Worm (Caenorhabditis elegans) whole organism, L1 larva: ENCODE results near the gene B0361.4.
A peak's percentile ranks its signal among the peaks of the same experiment; 100 is the strongest.

Source experiments
- C34B4.2 ChIP-seq: sonication (generic microtip); optimal IDR thresholded peaks from 2 replicates; lab custom pipeline; 2017; ENCODE audit warnings: mild to moderate bottlenecking, missing genetic modification characterization, missing compliant biosample characterization
- F16B12.6 ChIP-seq: fragments of 150-350 bp; optimal IDR thresholded peaks from 2 replicates; lab custom pipeline; 2014; ENCODE audit warnings: missing biosample characterization, missing genetic modification characterization
- Y116A8C.19 ChIP-seq: sonication (generic microtip); optimal IDR thresholded peaks from 2 replicates; lab custom pipeline; 2016; ENCODE audit warnings: missing compliant biosample characterization, missing genetic modification characterization, borderline replicate concordance
- aha-1 ChIP-seq: fragments of 150-350 bp; optimal IDR thresholded peaks from 2 replicates; lab custom pipeline; 2014; ENCODE audit warnings: missing biosample characterization, missing genetic modification characterization
- aly-2 ChIP-seq: fragments of 150-350 bp; optimal IDR thresholded peaks from 2 replicates; lab custom pipeline; 2014; ENCODE audit warnings: missing biosample characterization, missing genetic modification characterization
- blmp-1 ChIP-seq: fragments of 150-350 bp; optimal IDR thresholded peaks from 2 replicates; lab custom pipeline; 2014; ENCODE audit warnings: missing biosample characterization, missing genetic modification characterization
- ceh-63 ChIP-seq: fragments of 200-800 bp; sonication (Bioruptor generic); optimal IDR thresholded peaks from 2 replicates; lab custom pipeline; 2018; ENCODE audit warnings: mild to moderate bottlenecking, missing genetic modification characterization, missing compliant biosample characterization
- ceh-82 ChIP-seq, 3 experiments: fragments of 150-350 bp in 1 of 3; sonication (generic microtip) in 2 of 3; optimal IDR thresholded peaks; 2 replicates each; lab custom pipeline; 2014 to 2017; ENCODE audit warnings: missing biosample characterization in 3 of 3, missing genetic modification characterization in 3 of 3
- ces-1 ChIP-seq: fragments of 150-350 bp; optimal IDR thresholded peaks from 2 replicates; lab custom pipeline; 2014; ENCODE audit warnings: missing biosample characterization, missing genetic modification reagents, missing genetic modification characterization
- dpl-1 ChIP-seq, 3 experiments: fragments of 150-350 bp in 2 of 3; sonication (generic microtip) in 1 of 3; optimal IDR thresholded peaks; 2 replicates each; lab custom pipeline; 2014 to 2017; ENCODE audit warnings: missing biosample characterization in 3 of 3, missing genetic modification characterization in 3 of 3, missing genetic modification reagents in 3 of 3
- dsc-1 ChIP-seq: sonication (generic microtip); optimal IDR thresholded peaks from 2 replicates; lab custom pipeline; 2016; ENCODE audit warnings: mild to moderate bottlenecking, missing genetic modification characterization, missing compliant biosample characterization
- efl-1 ChIP-seq, 4 experiments: fragments of 150-350 bp; optimal IDR thresholded peaks in 3 of 4; peaks in 1 of 4; 1 replicate in 1 of 4; 2 replicates in 3 of 4; lab custom pipeline; 2014; ENCODE audit warnings: missing biosample characterization in 2 of 4, missing genetic modification characterization in 2 of 4, missing genetic modification reagents in 2 of 4
- elt-3 ChIP-seq, 6 experiments: fragments of 150-350 bp in 1 of 6; sonication (generic microtip); optimal IDR thresholded peaks; 2 replicates each; lab custom pipeline; 2017 to 2018; ENCODE audit warnings: missing biosample characterization in 6 of 6, missing genetic modification characterization in 6 of 6, inconsistent platforms in 1 of 6
- ets-5 ChIP-seq: fragments of 200-800 bp; sonication (Bioruptor generic); IDR thresholded peaks from 2 replicates; pipeline ENCODE4 v1.3.6; 2022; ENCODE audit warnings: missing genetic modification characterization, missing compliant biosample characterization
- fkh-8 ChIP-seq: sonication (generic microtip); optimal IDR thresholded peaks from 2 replicates; lab custom pipeline; 2016; ENCODE audit warnings: mild to moderate bottlenecking, missing genetic modification characterization, missing compliant biosample characterization
- fos-1 ChIP-seq: fragments of 150-350 bp; optimal IDR thresholded peaks from 2 replicates; lab custom pipeline; 2014; ENCODE audit warnings: missing biosample characterization, missing genetic modification characterization
- hlh-17 ChIP-seq: fragments of 200-800 bp; sonication (Bioruptor generic); optimal IDR thresholded peaks from 2 replicates; lab custom pipeline; 2018; ENCODE audit warnings: missing genetic modification characterization, mild to moderate bottlenecking, missing compliant biosample characterization, moderate library complexity, borderline replicate concordance
- hlh-4 ChIP-seq: sonication (generic microtip); optimal IDR thresholded peaks from 2 replicates; lab custom pipeline; 2016; ENCODE audit warnings: mild to moderate bottlenecking, missing genetic modification characterization, missing compliant biosample characterization
- hpl-2 ChIP-seq: fragments of 150-350 bp; optimal IDR thresholded peaks from 2 replicates; lab custom pipeline; 2014; ENCODE audit warnings: missing biosample characterization, missing genetic modification reagents, missing genetic modification characterization
- irx-1 ChIP-seq: sonication (generic microtip); optimal IDR thresholded peaks from 2 replicates; lab custom pipeline; 2016; ENCODE audit warnings: missing genetic modification characterization, missing compliant biosample characterization
- isw-1 ChIP-seq: fragments of 200-800 bp; sonication (Bioruptor generic); IDR thresholded peaks from 2 replicates; pipeline ENCODE4 v1.3.6; 2022; ENCODE audit warnings: missing genetic modification characterization, missing compliant biosample characterization
- jun-1 ChIP-seq: fragments of 150-350 bp; optimal IDR thresholded peaks from 2 replicates; lab custom pipeline; 2014; ENCODE audit warnings: missing biosample characterization, missing genetic modification reagents, missing genetic modification characterization
- lin-13 ChIP-seq: fragments of 150-350 bp; optimal IDR thresholded peaks from 2 replicates; lab custom pipeline; 2014; ENCODE audit warnings: missing biosample characterization, missing genetic modification reagents, missing genetic modification characterization
- lin-35 ChIP-seq, 2 experiments: fragments of 150-350 bp; optimal IDR thresholded peaks; 2 replicates each; lab custom pipeline; 2014; ENCODE audit warnings: missing biosample characterization in 2 of 2, missing genetic modification characterization in 2 of 2, missing genetic modification reagents in 2 of 2
- lin-39 ChIP-seq: fragments of 150-350 bp; optimal IDR thresholded peaks from 2 replicates; lab custom pipeline; 2014; ENCODE audit warnings: missing biosample characterization, missing genetic modification reagents, missing genetic modification characterization
- mab-9 ChIP-seq: fragments of 200-800 bp; sonication (Bioruptor generic); IDR thresholded peaks from 2 replicates; pipeline ENCODE4 v1.3.6; 2022; ENCODE audit warnings: missing genetic modification reagents, missing genetic modification characterization, missing compliant biosample characterization
- mep-1 ChIP-seq: fragments of 150-350 bp; optimal IDR thresholded peaks from 2 replicates; lab custom pipeline; 2014; ENCODE audit warnings: missing biosample characterization, missing genetic modification characterization
- nhr-12 ChIP-seq: sonication (generic microtip); optimal IDR thresholded peaks from 2 replicates; lab custom pipeline; 2017; ENCODE audit warnings: missing biosample characterization, missing genetic modification characterization
- nhr-19 ChIP-seq: fragments of 200-800 bp; sonication (Bioruptor generic); conservative IDR thresholded peaks from 2 replicates; pipeline ENCODE4 v1.3.6; 2022; ENCODE audit warnings: missing genetic modification characterization, missing compliant biosample characterization
- nhr-237 ChIP-seq: fragments of 150-350 bp; optimal IDR thresholded peaks from 2 replicates; lab custom pipeline; 2014; ENCODE audit warnings: missing biosample characterization, missing genetic modification characterization
- nhr-28 ChIP-seq: fragments of 150-350 bp; optimal IDR thresholded peaks from 2 replicates; lab custom pipeline; 2014; ENCODE audit warnings: missing biosample characterization, missing genetic modification characterization
- nhr-77 ChIP-seq: fragments of 150-350 bp; optimal IDR thresholded peaks from 2 replicates; lab custom pipeline; 2014; ENCODE audit warnings: missing biosample characterization, missing genetic modification characterization
- nhr-90 ChIP-seq: sonication (generic microtip); optimal IDR thresholded peaks from 2 replicates; lab custom pipeline; 2016; ENCODE audit warnings: mild to moderate bottlenecking, missing genetic modification characterization, missing compliant biosample characterization; ENCODE audit not compliant: poor library complexity
- pag-3 ChIP-seq: sonication (generic microtip); optimal IDR thresholded peaks from 2 replicates; lab custom pipeline; 2017; ENCODE audit warnings: missing genetic modification characterization, mild to moderate bottlenecking, missing compliant biosample characterization, antibody characterized with exemption, borderline replicate concordance; ENCODE audit not compliant: insufficient read depth
- pax-3 ChIP-seq: fragments of 200-800 bp; sonication (Bioruptor generic); optimal IDR thresholded peaks from 2 replicates; lab custom pipeline; 2018; ENCODE audit warnings: mild to moderate bottlenecking, missing genetic modification characterization, moderate library complexity, missing compliant biosample characterization
- pqm-1 ChIP-seq: sonication (generic microtip); optimal IDR thresholded peaks from 3 replicates; lab custom pipeline; 2017; ENCODE audit warnings: missing biosample characterization, missing genetic modification characterization
- skn-1 ChIP-seq: fragments of 150-350 bp; optimal IDR thresholded peaks from 2 replicates; lab custom pipeline; 2014; ENCODE audit warnings: missing biosample characterization, missing genetic modification characterization
- sox-4 ChIP-seq: sonication (generic microtip); optimal IDR thresholded peaks from 2 replicates; lab custom pipeline; 2016; ENCODE audit warnings: missing genetic modification characterization, missing compliant biosample characterization
- sup-37 ChIP-seq: fragments of 200-800 bp; sonication (Bioruptor generic); optimal IDR thresholded peaks from 2 replicates; lab custom pipeline; 2018; ENCODE audit warnings: mild to moderate bottlenecking, missing genetic modification characterization, missing compliant biosample characterization
- swsn-7 ChIP-seq: sonication (generic microtip); optimal IDR thresholded peaks from 2 replicates; lab custom pipeline; 2016; ENCODE audit warnings: missing genetic modification characterization, missing compliant biosample characterization
- tbx-2 ChIP-seq: sonication (generic microtip); optimal IDR thresholded peaks from 2 replicates; lab custom pipeline; 2016; ENCODE audit warnings: missing genetic modification characterization, missing compliant biosample characterization
- tlp-1 ChIP-seq: fragments of 150-350 bp; optimal IDR thresholded peaks from 2 replicates; lab custom pipeline; 2014; ENCODE audit warnings: missing biosample characterization, missing genetic modification characterization
- unc-130 ChIP-seq: fragments of 150-350 bp; optimal IDR thresholded peaks from 2 replicates; lab custom pipeline; 2017; ENCODE audit warnings: missing biosample characterization, missing genetic modification characterization, inconsistent platforms
- unc-30 ChIP-seq: sonication (generic microtip); optimal IDR thresholded peaks from 2 replicates; lab custom pipeline; 2017; ENCODE audit warnings: missing biosample characterization, missing genetic modification characterization
- unc-86 ChIP-seq: sonication (generic microtip); optimal IDR thresholded peaks from 2 replicates; lab custom pipeline; 2016; ENCODE audit warnings: missing genetic modification characterization, missing compliant biosample characterization
- unc-98 ChIP-seq: fragments of 200-800 bp; sonication (Bioruptor generic); IDR thresholded peaks from 2 replicates; pipeline ENCODE4 v1.3.6; 2022; ENCODE audit warnings: missing genetic modification characterization, missing compliant biosample characterization
- vab-15 ChIP-seq: sonication (generic microtip); optimal IDR thresholded peaks from 2 replicates; lab custom pipeline; 2017; ENCODE audit warnings: missing genotype, mild to moderate bottlenecking, missing genetic modification characterization, missing compliant biosample characterization
- zag-1 ChIP-seq: fragments of 150-350 bp; optimal IDR thresholded peaks from 2 replicates; lab custom pipeline; 2014; ENCODE audit warnings: missing biosample characterization, missing genetic modification characterization
- zip-4 ChIP-seq: fragments of 200-800 bp; sonication (Bioruptor generic); optimal IDR thresholded peaks from 2 replicates; lab custom pipeline; 2018; ENCODE audit warnings: mild to moderate bottlenecking, missing genetic modification characterization, moderate library complexity, missing compliant biosample characterization

Gene B0361.4

ce11 chrIII:7296092-7296668 is 37.4 kb downstream of the B0361.4 start (continued):
- TF ChIP-seq hlh-17, result no peak
- no peak for TF ChIP-seq fkh-8 (tag; lab: Kevin White, UChicago)
- TF ChIP-seq isw-1 (GFP tag; lab: Robert Waterston, UW), result no peak
- TF ChIP-seq mab-9 (GFP tag; lab: Robert Waterston, UW), result no peak

ce11 chrIII:7297045-7297680 is 38.4 kb downstream of the B0361.4 start:
- TF ChIP-seq ceh-82 (tag; optimal IDR thresholded peaks at IDR 0.05; lab: Kevin White, UChicago) (no peak), sup-37 (GFP tag; lab: Kevin White, UChicago) (no peak), aha-1 (tag; lab: Kevin White, UChicago) (no peak), ets-5 (GFP tag; lab: Robert Waterston, UW) (no peak), skn-1 (tag; lab: Kevin White, UChicago) (no peak), vab-15 (tag; lab: Kevin White, UChicago) (peak; percentile 23), ceh-63 (GFP tag; lab: Kevin White, UChicago) (no peak), nhr-28 (tag; lab: Kevin White, UChicago) (no peak), unc-86 (tag; lab: Kevin White, UChicago) (no peak), nhr-90 (tag; lab: Kevin White, UChicago) (peak; percentile 37), zag-1 (tag; lab: Kevin White, UChicago) (no peak), unc-30 (tag; lab: Kevin White, UChicago) (no peak), F16B12.6 (no peak), fos-1 (tag; lab: Kevin White, UChicago) (no peak), blmp-1 (tag; lab: Kevin White, UChicago) (peak; percentile 79), lin-35 (GFP tag; optimal IDR thresholded peaks at IDR 0.05; lab: Kevin White, UChicago) (peak in 1 of 2 experiments; percentile 34), dsc-1 (tag; lab: Kevin White, UChicago) (no peak), unc-98 (GFP tag; lab: Robert Waterston, UW) (no peak), nhr-19 (GFP tag; lab: Robert Waterston, UW) (peak; percentile 21; the same call in 1 of the 2 replicates), C34B4.2 (tag; lab: Kevin White, UChicago) (no peak), mep-1 (no peak), zip-4 (GFP tag; lab: Kevin White, UChicago) (no peak), isw-1 (GFP tag; lab: Robert Waterston, UW) (no peak), swsn-7 (no peak), hpl-2 (GFP tag; lab: Kevin White, UChicago) (no peak), tlp-1 (no peak), Y116A8C.19 (no peak), aly-2 (tag; lab: Kevin White, UChicago) (no peak), irx-1 (no peak), jun-1 (no peak), lin-39 (tag; lab: Kevin White, UChicago) (no peak), hlh-17 (no peak), pax-3 (tag; lab: Kevin White, UChicago) (no peak), elt-3 (tag; optimal IDR thresholded peaks at IDR 0.05; lab: Kevin White, UChicago) (peak in 3 of 6 experiments; percentile 58 to 71 (median 65)), efl-1 (optimal IDR thresholded peaks at IDR 0.05; lab: Kevin White, UChicago) (no peak), efl-1 (GFP tag; optimal IDR thresholded peaks at IDR 0.05 in 1 of 2; lab: Kevin White, UChicago) (peak in 1 of 2 experiments; percentile 79), ces-1 (GFP tag; lab: Kevin White, UChicago) (no peak), pqm-1 (tag; lab: Kevin White, UChicago) (no peak), tbx-2 (tag; lab: Kevin White, UChicago) (peak; percentile 11), nhr-77 (tag; lab: Kevin White, UChicago) (no peak), unc-130 (tag; lab: Kevin White, UChicago) (peak; percentile 17), nhr-237 (tag; lab: Kevin White, UChicago) (no peak), lin-13 (GFP tag; lab: Kevin White, UChicago) (no peak), dpl-1 (GFP tag; optimal IDR thresholded peaks at IDR 0.05; lab: Kevin White, UChicago) (no peak), pag-3 (no peak), mab-9 (GFP tag; lab: Robert Waterston, UW) (no peak), nhr-12 (no peak), sox-4 (tag; lab: Kevin White, UChicago) (no peak), hlh-4 (tag; lab: Kevin White, UChicago) (no peak)
